Worm (Caenorhabditis elegans): ENCODE data around the gene Y69A2AR.22.

Gene Y69A2AR.22

ce11 chrIV:2542001-2542400, 34.3 kb upstream of the Y69A2AR.22 start, which contains the start of gene sprr-3:
Gene sprr-3 (plus strand): TSS chrIV:2542301.
- TF ChIP-seq aly-1 (tag; optimal IDR thresholded peaks at IDR 0.05), result no peak
- no peak for TF ChIP-seq ama-1 (optimal IDR thresholded peaks at IDR 0.05)
- no peak for TF ChIP-seq ceh-13 (GFP tag; optimal IDR thresholded peaks at IDR 0.05)
- no peak for TF ChIP-seq pes-1 (GFP tag; IDR thresholded peaks at IDR 0.05)
- TF ChIP-seq hmbx-1 (tag; optimal IDR thresholded peaks at IDR 0.05), result no peak
- no peak for TF ChIP-seq flt-1 (GFP tag; IDR thresholded peaks at IDR 0.05)
- TF ChIP-seq hmg-4 (GFP tag; optimal IDR thresholded peaks at IDR 0.05), result no peak
- TF ChIP-seq ets-7 (tag; optimal IDR thresholded peaks at IDR 0.05), result no peak
- TF ChIP-seq scrt-1 (GFP tag; IDR thresholded peaks at IDR 0.05), result no peak
- TF ChIP-seq tbx-11 (GFP tag; IDR thresholded peaks at IDR 0.05), result no peak
- TF ChIP-seq tra-4 (tag; optimal IDR thresholded peaks at IDR 0.05), result no peak
- TF ChIP-seq F13C5.2 (tag; optimal IDR thresholded peaks at IDR 0.05), result no peak
- TF ChIP-seq B0310.2 (tag; optimal IDR thresholded peaks at IDR 0.05), result no peak
- no peak for TF ChIP-seq tbx-37 (GFP tag; conservative IDR thresholded peaks at IDR 0.05)
- no peak for TF ChIP-seq hnd-1 (tag; optimal IDR thresholded peaks at IDR 0.05)
- no peak for TF ChIP-seq sea-1 (GFP tag; conservative IDR thresholded peaks at IDR 0.05)
- TF ChIP-seq ceh-36 (tag; optimal IDR thresholded peaks at IDR 0.05), result no peak

ce11 chrIV:2537741-2538140, 30.0 kb upstream of the Y69A2AR.22 start:
- TF ChIP-seq ceh-36 (tag; optimal IDR thresholded peaks at IDR 0.05) (no peak), ama-1 (optimal IDR thresholded peaks at IDR 0.05) (no peak), B0310.2 (tag; optimal IDR thresholded peaks at IDR 0.05) (no peak), pes-1 (GFP tag; IDR thresholded peaks at IDR 0.05) (no peak), sea-1 (GFP tag; conservative IDR thresholded peaks at IDR 0.05) (no peak), hmbx-1 (tag; optimal IDR thresholded peaks at IDR 0.05) (no peak), ets-7 (tag; optimal IDR thresholded peaks at IDR 0.05) (no peak), tra-4 (tag; optimal IDR thresholded peaks at IDR 0.05) (no peak), aly-1 (tag; optimal IDR thresholded peaks at IDR 0.05) (no peak), hmg-4 (GFP tag; optimal IDR thresholded peaks at IDR 0.05) (no peak), ceh-13 (GFP tag; optimal IDR thresholded peaks at IDR 0.05) (no peak), flt-1 (GFP tag; IDR thresholded peaks at IDR 0.05) (no peak), scrt-1 (GFP tag; IDR thresholded peaks at IDR 0.05) (no peak), tbx-37 (GFP tag; conservative IDR thresholded peaks at IDR 0.05) (no peak)

- TF ChIP-seq hmg-4 (GFP tag; optimal IDR thresholded peaks at IDR 0.05) (no peak), tbx-11 (GFP tag; IDR thresholded peaks at IDR 0.05) (no peak), ceh-13 (GFP tag; optimal IDR thresholded peaks at IDR 0.05) (no peak), ets-7 (tag; optimal IDR thresholded peaks at IDR 0.05) (no peak), tbx-37 (GFP tag; conservative IDR thresholded peaks at IDR 0.05) (no peak), flt-1 (GFP tag; IDR thresholded peaks at IDR 0.05) (no peak), hnd-1 (tag; optimal IDR thresholded peaks at IDR 0.05) (no peak), ceh-36 (tag; optimal IDR thresholded peaks at IDR 0.05) (no peak), pes-1 (GFP tag; IDR thresholded peaks at IDR 0.05) (no peak)
Observed at ce11 chrIV:2530285-2530684, 22.6 kb upstream of the Y69A2AR.22 start.

ce11 chrIV:2529281-2529680, 21.6 kb upstream of the Y69A2AR.22 start:
- no peak for TF ChIP-seq sea-1 (GFP tag; conservative IDR thresholded peaks at IDR 0.05)

ce11 chrIV:2526836-2527235, 19.1 kb upstream of the Y69A2AR.22 start:
- TF ChIP-seq pes-1 (GFP tag; IDR thresholded peaks at IDR 0.05) (no peak), ceh-13 (GFP tag; optimal IDR thresholded peaks at IDR 0.05) (no peak), hnd-1 (tag; optimal IDR thresholded peaks at IDR 0.05) (no peak), B0310.2 (tag; optimal IDR thresholded peaks at IDR 0.05) (no peak), aly-1 (tag; optimal IDR thresholded peaks at IDR 0.05) (no peak), ets-7 (tag; optimal IDR thresholded peaks at IDR 0.05) (no peak), ceh-36 (tag; optimal IDR thresholded peaks at IDR 0.05) (no peak), flt-1 (GFP tag; IDR thresholded peaks at IDR 0.05) (no peak), hmg-4 (GFP tag; optimal IDR thresholded peaks at IDR 0.05) (no peak), sea-1 (GFP tag; conservative IDR thresholded peaks at IDR 0.05) (no peak), tra-4 (tag; optimal IDR thresholded peaks at IDR 0.05) (no peak), hmbx-1 (tag; optimal IDR thresholded peaks at IDR 0.05) (no peak), scrt-1 (GFP tag; IDR thresholded peaks at IDR 0.05) (no peak), tbx-37 (GFP tag; conservative IDR thresholded peaks at IDR 0.05) (no peak), F13C5.2 (tag; optimal IDR thresholded peaks at IDR 0.05) (no peak), ama-1 (optimal IDR thresholded peaks at IDR 0.05) (no peak), tbx-11 (GFP tag; IDR thresholded peaks at IDR 0.05) (no peak)

ce11 chrIV:2497615-2498183, 10.0 kb downstream of the Y69A2AR.22 start, which contains the start of gene Y69A2AR.16:
Gene Y69A2AR.16 (plus strand): TSS chrIV:2497803.
- TF ChIP-seq sea-1 (GFP tag; conservative IDR thresholded peaks at IDR 0.05) (no peak), tbx-37 (GFP tag; conservative IDR thresholded peaks at IDR 0.05) (no peak), B0310.2 (tag; optimal IDR thresholded peaks at IDR 0.05) (no peak), tra-4 (tag; optimal IDR thresholded peaks at IDR 0.05) (no peak), flt-1 (GFP tag; IDR thresholded peaks at IDR 0.05) (no peak), scrt-1 (GFP tag; IDR thresholded peaks at IDR 0.05) (no peak), hnd-1 (tag; optimal IDR thresholded peaks at IDR 0.05) (no peak), ets-7 (tag; optimal IDR thresholded peaks at IDR 0.05) (no peak), ama-1 (optimal IDR thresholded peaks at IDR 0.05) (no peak), hmbx-1 (tag; optimal IDR thresholded peaks at IDR 0.05) (no peak), pes-1 (GFP tag; IDR thresholded peaks at IDR 0.05) (no peak), hmg-4 (GFP tag; optimal IDR thresholded peaks at IDR 0.05) (no peak), F13C5.2 (tag; optimal IDR thresholded peaks at IDR 0.05) (no peak), ceh-36 (tag; optimal IDR thresholded peaks at IDR 0.05) (no peak), aly-1 (tag; optimal IDR thresholded peaks at IDR 0.05) (no peak), tbx-11 (GFP tag; IDR thresholded peaks at IDR 0.05) (no peak)

ce11 chrIV:2496084-2496483, 11.6 kb downstream of the Y69A2AR.22 start:
- TF ChIP-seq ceh-36 (tag; optimal IDR thresholded peaks at IDR 0.05) (no peak), pes-1 (GFP tag; IDR thresholded peaks at IDR 0.05) (no peak), ets-7 (tag; optimal IDR thresholded peaks at IDR 0.05) (no peak)
